Fruit fly (Drosophila melanogaster): Measurements from ENCODE around the gene CG10466.

CG10466 gene

dm6 chr2L:19796111-19796451 lies 4.2 kb downstream of the CG10466 start, which contains the start of gene sick (continued):
- peak; percentile 48 for TF ChIP-seq CG13296 (GFP tag; optimal IDR thresholded peaks at IDR 0.05)
- no peak for TF ChIP-seq zfh2 (GFP tag; optimal IDR thresholded peaks at IDR 0.05)
- TF ChIP-seq CG4617 (GFP tag; optimal IDR thresholded peaks at IDR 0.05; ENCODE audit: borderline replicate concordance), result no peak
- no peak for TF ChIP-seq Dip2 (GFP tag; IDR thresholded peaks at IDR 0.05)
- no peak for TF ChIP-seq CG14965 (GFP tag; optimal IDR thresholded peaks at IDR 0.05; ENCODE audit: borderline replicate concordance)
- TF ChIP-seq twi (tag; optimal IDR thresholded peaks at IDR 0.05), result no peak
- TF ChIP-seq so (GFP tag; IDR thresholded peaks at IDR 0.05), result peak; percentile 27; the same call in 1 of the 3 replicates
- no peak for TF ChIP-seq tgo (GFP tag; IDR thresholded peaks at IDR 0.05)
- no peak for TF ChIP-seq CG3726 (GFP tag; IDR thresholded peaks at IDR 0.05)
- no peak for TF ChIP-seq Bgb (GFP tag; IDR thresholded peaks at IDR 0.05; ENCODE audit: partially characterized antibody)
- TF ChIP-seq Deaf1 (tag; optimal IDR thresholded peaks at IDR 0.05), result peak; percentile 0
- TF ChIP-seq CG10979 (tag; optimal IDR thresholded peaks at IDR 0.05), result no peak
- TF ChIP-seq jing (GFP tag; optimal IDR thresholded peaks at IDR 0.05), result no peak
- TF ChIP-seq Poxn (GFP tag; IDR thresholded peaks at IDR 0.05), result no peak
- no peak for TF ChIP-seq Xrp1 (GFP tag; IDR thresholded peaks at IDR 0.05)
- TF ChIP-seq Blimp-1 (GFP tag; optimal IDR thresholded peaks at IDR 0.05), result no peak
- no peak for TF ChIP-seq esg (GFP tag; conservative IDR thresholded peaks at IDR 0.05)
- TF ChIP-seq CG7372 (GFP tag; IDR thresholded peaks at IDR 0.05), result no peak
- no peak for TF ChIP-seq CG12769 (tag; optimal IDR thresholded peaks at IDR 0.05)
- TF ChIP-seq Lim3 (GFP tag; IDR thresholded peaks at IDR 0.05), result no peak
- no peak for TF ChIP-seq sc (optimal IDR thresholded peaks at IDR 0.05)
- peak; percentile 41 for TF ChIP-seq sc (GFP tag; optimal IDR thresholded peaks at IDR 0.05)
- TF ChIP-seq CG4820 (GFP tag; optimal IDR thresholded peaks at IDR 0.05), result no peak
- TF ChIP-seq CG15479 (GFP tag; optimal IDR thresholded peaks at IDR 0.05), result no peak
- peak; percentile 4 for TF ChIP-seq CG1233 (GFP tag; optimal IDR thresholded peaks at IDR 0.05)
- no peak for TF ChIP-seq CG11093 (GFP tag; IDR thresholded peaks at IDR 0.05)
- no peak for TF ChIP-seq Dip3 (GFP tag; optimal IDR thresholded peaks at IDR 0.05)
- no peak for TF ChIP-seq CG2199 (GFP tag; IDR thresholded peaks at IDR 0.05)
- TF ChIP-seq PHDP (tag; optimal IDR thresholded peaks at IDR 0.05), result peak; percentile 11
- TF ChIP-seq CG12391 (tag; optimal IDR thresholded peaks at IDR 0.05), result peak; percentile 35
- TF ChIP-seq Ssrp (tag; optimal IDR thresholded peaks at IDR 0.05), result no peak
- TF ChIP-seq vvl (GFP tag; IDR thresholded peaks at IDR 0.05), result no peak
- no peak for TF ChIP-seq CG12299 (tag; optimal IDR thresholded peaks at IDR 0.05)
- TF ChIP-seq CG34224 (GFP tag; IDR thresholded peaks at IDR 0.05; ENCODE audit: partially characterized antibody), result no peak
- no peak for TF ChIP-seq ase (GFP tag; IDR thresholded peaks at IDR 0.05)
- no peak for TF ChIP-seq CG14667 (GFP tag; IDR thresholded peaks at IDR 0.05)
- TF ChIP-seq CG1602 (GFP tag; optimal IDR thresholded peaks at IDR 0.05), result no peak
- no peak for TF ChIP-seq sima (GFP tag; optimal IDR thresholded peaks at IDR 0.05)
- no peak for TF ChIP-seq CG14860 (GFP tag; IDR thresholded peaks at IDR 0.05; ENCODE audit: partially characterized antibody)
- TF ChIP-seq CG8478 (optimal IDR thresholded peaks at IDR 0.05), result no peak
- TF ChIP-seq CG2202 (tag; optimal IDR thresholded peaks at IDR 0.05), result no peak
- no peak for TF ChIP-seq croc (GFP tag; conservative IDR thresholded peaks at IDR 0.05)
- no peak for TF ChIP-seq bcd (GFP tag; optimal IDR thresholded peaks at IDR 0.05)
- no peak for TF ChIP-seq dmrt11E (tag; optimal IDR thresholded peaks at IDR 0.05)
- no peak for TF ChIP-seq unpg (GFP tag; optimal IDR thresholded peaks at IDR 0.05)
- TF ChIP-seq CG10147 (GFP tag; optimal IDR thresholded peaks at IDR 0.05), result no peak
- TF ChIP-seq HmgD (GFP tag; optimal IDR thresholded peaks at IDR 0.05), result no peak
- TF ChIP-seq CG17186 (GFP tag; optimal IDR thresholded peaks at IDR 0.05), result no peak
- peak; percentile 95 for TF ChIP-seq Ets97D (GFP tag; optimal IDR thresholded peaks at IDR 0.05)
- TF ChIP-seq CG8765 (GFP tag; IDR thresholded peaks at IDR 0.05), result no peak
- TF ChIP-seq CG7839 (tag; optimal IDR thresholded peaks at IDR 0.05), result peak; percentile 35
- TF ChIP-seq Hr3 (GFP tag; optimal IDR thresholded peaks at IDR 0.05), result no peak
- TF ChIP-seq chinmo (GFP tag; IDR thresholded peaks at IDR 0.05; ENCODE audit: partially characterized antibody), result no peak
